Fruit fly (Drosophila melanogaster) whole organism, embryonic: ENCODE measurements around the gene CG4133.

ENCODE experiments used
- ATbp ChIP-seq: fragments of 200-800 bp; sonication (Bioruptor generic); optimal IDR thresholded peaks from 2 replicates; lab custom pipeline; 2017; ENCODE audit warnings: missing biosample characterization, mild to moderate bottlenecking, missing genetic modification characterization, missing genetic modification reagents
- CG10147 ChIP-seq: fragments of 200-800 bp; sonication (Bioruptor generic); optimal IDR thresholded peaks from 2 replicates; lab custom pipeline; 2019; ENCODE audit warnings: missing biosample characterization, mild to moderate bottlenecking, missing genetic modification characterization, moderate library complexity
- CG11560 ChIP-seq: fragments of 200-800 bp; sonication (Bioruptor generic); IDR thresholded peaks from 3 replicates; pipeline ENCODE4 v1.3.6; 2022; ENCODE audit warnings: missing biosample characterization, missing genetic modification characterization
- CG12155 ChIP-seq: fragments of 200-800 bp; sonication (Bioruptor generic); optimal IDR thresholded peaks from 3 replicates; lab custom pipeline; 2016; ENCODE audit warnings: missing biosample characterization, missing genetic modification characterization
- CG1233 ChIP-seq: fragments of 200-800 bp; sonication (Bioruptor generic); optimal IDR thresholded peaks from 4 replicates; lab custom pipeline; 2018; ENCODE audit warnings: missing biosample characterization, mild to moderate bottlenecking, missing genetic modification characterization
- CG12942 ChIP-seq: fragments of 200-800 bp; sonication (Bioruptor generic); optimal IDR thresholded peaks from 3 replicates; lab custom pipeline; 2016; ENCODE audit warnings: missing biosample characterization, missing genetic modification characterization
- CG13123 ChIP-seq: fragments of 200-800 bp; sonication (Bioruptor generic); optimal IDR thresholded peaks from 2 replicates; lab custom pipeline; 2016; ENCODE audit warnings: missing biosample characterization, missing genetic modification characterization
- CG14667 ChIP-seq: fragments of 200-800 bp; sonication (Bioruptor generic); IDR thresholded peaks from 2 replicates; pipeline ENCODE4 v1.3.6; 2022; ENCODE audit warnings: missing biosample characterization, missing genetic modification characterization
- CG14860 ChIP-seq: fragments of 200-800 bp; sonication (Bioruptor generic); IDR thresholded peaks from 3 replicates; pipeline ENCODE4 v1.3.6; 2022; ENCODE audit warnings: missing biosample characterization, missing genetic modification characterization; ENCODE audit not compliant: partially characterized antibody
- CG15696 ChIP-seq: fragments of 200-800 bp; sonication (Bioruptor generic); optimal IDR thresholded peaks from 2 replicates; lab custom pipeline; 2019; ENCODE audit warnings: missing biosample characterization, mild to moderate bottlenecking, missing genetic modification characterization, moderate library complexity
- CG17359 ChIP-seq: fragments of 200-800 bp; sonication (Bioruptor generic); optimal IDR thresholded peaks from 3 replicates; lab custom pipeline; 2018; ENCODE audit warnings: missing biosample characterization, mild to moderate bottlenecking, missing genetic modification characterization, moderate library complexity
- CG17802 ChIP-seq: fragments of 200-800 bp; sonication (Bioruptor generic); optimal IDR thresholded peaks from 2 replicates; lab custom pipeline; 2018; ENCODE audit warnings: missing biosample characterization, mild to moderate bottlenecking, missing genetic modification characterization, moderate library complexity
- CG17829 ChIP-seq: fragments of 200-800 bp; optimal IDR thresholded peaks from 2 replicates; lab custom pipeline; 2019; ENCODE audit warnings: missing biosample characterization, mild to moderate bottlenecking, missing genetic modification characterization, moderate library complexity
- CG18011 ChIP-seq: fragments of 200-800 bp; sonication (Bioruptor generic); optimal IDR thresholded peaks from 2 replicates; lab custom pipeline; 2017; ENCODE audit warnings: missing biosample characterization, missing genetic modification characterization, mild to moderate bottlenecking, moderate library complexity, missing genotype
- CG18619 ChIP-seq: fragments of 200-800 bp; sonication (Bioruptor generic); optimal IDR thresholded peaks from 3 replicates; lab custom pipeline; 2017; ENCODE audit warnings: missing biosample characterization, mild to moderate bottlenecking, missing genetic modification characterization
- CG30431 ChIP-seq: fragments of 200-800 bp; sonication (Bioruptor generic); optimal IDR thresholded peaks from 2 replicates; lab custom pipeline; 2017; ENCODE audit warnings: missing biosample characterization, missing genetic modification characterization
- CG3163 ChIP-seq: fragments of 200-800 bp; sonication (Bioruptor generic); optimal IDR thresholded peaks from 3 replicates; lab custom pipeline; 2016; ENCODE audit warnings: missing biosample characterization, missing genetic modification characterization
- CG32532 ChIP-seq: fragments of 200-800 bp; sonication (Bioruptor generic); IDR thresholded peaks from 2 replicates; pipeline ENCODE4 v1.3.6; 2022; ENCODE audit warnings: missing biosample characterization, missing genetic modification characterization
- CG3726 ChIP-seq: fragments of 200-800 bp; sonication (Bioruptor generic); IDR thresholded peaks from 3 replicates; pipeline ENCODE4, ENCODE4 v1.3.6; 2022; ENCODE audit warnings: missing biosample characterization, missing genetic modification characterization
- CG9437 ChIP-seq: fragments of 200-800 bp; sonication (Bioruptor generic); optimal IDR thresholded peaks from 2 replicates; lab custom pipeline; 2018; ENCODE audit warnings: missing biosample characterization, mild to moderate bottlenecking, missing genetic modification characterization
- Fer2 ChIP-seq: fragments of 200-800 bp; sonication (Bioruptor generic); optimal IDR thresholded peaks from 2 replicates; lab custom pipeline; 2018; ENCODE audit warnings: missing biosample characterization, mild to moderate bottlenecking, missing genetic modification characterization, moderate library complexity
- HLH4C ChIP-seq: fragments of 200-800 bp; sonication (Bioruptor generic); IDR thresholded peaks from 3 replicates; pipeline ENCODE4 v1.3.6; 2022; ENCODE audit warnings: missing biosample characterization, missing genetic modification characterization; ENCODE audit not compliant: partially characterized antibody
- HLHmδ ChIP-seq: fragments of 200-800 bp; sonication (Bioruptor generic); optimal IDR thresholded peaks from 2 replicates; lab custom pipeline; 2018; ENCODE audit warnings: missing biosample characterization, mild to moderate bottlenecking, missing genetic modification characterization, moderate library complexity
- HmgD ChIP-seq: fragments of 200-800 bp; sonication (Bioruptor generic); optimal IDR thresholded peaks from 3 replicates; lab custom pipeline; 2016; ENCODE audit warnings: missing biosample characterization, missing genetic modification characterization
- Hmx ChIP-seq: fragments of 200-800 bp; sonication (Bioruptor generic); optimal IDR thresholded peaks from 2 replicates; lab custom pipeline; 2016; ENCODE audit warnings: missing biosample characterization, missing genetic modification characterization
- Hr78 ChIP-seq, 2 experiments: fragments of 200-800 bp in 1 of 2; fragments of >200 bp in 1 of 2; sonication (Bioruptor generic) in 1 of 2; optimal IDR thresholded peaks; 2 replicates each; lab custom pipeline; 2017 to 2019; ENCODE audit warnings: missing biosample characterization in 2 of 2, missing genetic modification characterization in 2 of 2, mild to moderate bottlenecking in 1 of 2, moderate library complexity in 1 of 2
- Lpt ChIP-seq: fragments of >200 bp; optimal IDR thresholded peaks from 2 replicates; lab custom pipeline; 2018; ENCODE audit warnings: missing biosample characterization, missing genetic modification characterization
- Med ChIP-seq: fragments of 200-800 bp; sonication (Bioruptor generic); peaks from one replicate; lab custom pipeline; 2016; ENCODE audit warnings: missing biosample characterization, missing genetic modification characterization, mild to moderate bottlenecking, inconsistent platforms, moderate library complexity
- NC2β ChIP-seq: fragments of 200-800 bp; sonication (Bioruptor generic); optimal IDR thresholded peaks from 2 replicates; lab custom pipeline; 2016; ENCODE audit warnings: missing biosample characterization, missing genetic modification characterization
- NK7.1 ChIP-seq: fragments of 200-800 bp; sonication (Bioruptor generic); optimal IDR thresholded peaks from 3 replicates; lab custom pipeline; 2016; ENCODE audit warnings: missing biosample characterization, missing genetic modification characterization
- Taf1 ChIP-seq: fragments of 200-800 bp; sonication (Bioruptor generic); IDR thresholded peaks from 2 replicates; pipeline ENCODE4 v1.3.6; 2022; ENCODE audit warnings: missing biosample characterization, missing genetic modification characterization
- ac ChIP-seq: fragments of 200-800 bp; sonication (Bioruptor generic); optimal IDR thresholded peaks from 3 replicates; lab custom pipeline; 2017; ENCODE audit warnings: missing biosample characterization, mild to moderate bottlenecking, missing genetic modification characterization
- gce ChIP-seq: fragments of 200-800 bp; sonication (Bioruptor generic); IDR thresholded peaks from 3 replicates; pipeline ENCODE4 v1.3.6; 2022; ENCODE audit warnings: missing biosample characterization, missing genetic modification characterization
- gro ChIP-seq: fragments of 200-800 bp; sonication (Bioruptor generic); optimal IDR thresholded peaks from 2 replicates; lab custom pipeline; 2016; ENCODE audit warnings: missing biosample characterization, missing genetic modification characterization
- hkb ChIP-seq, 2 experiments: fragments of 200-800 bp in 1 of 2; fragments of >200 bp in 1 of 2; sonication (Bioruptor generic) in 1 of 2; IDR thresholded peaks in 1 of 2; optimal IDR thresholded peaks in 1 of 2; 2 replicates each; pipeline versions ENCODE4 v1.3.6 to Lab custom; 2017 to 2022; ENCODE audit warnings: missing biosample characterization in 1 of 2, missing genetic modification characterization in 1 of 2
- ind ChIP-seq: fragments of 200-800 bp; sonication (Bioruptor generic); optimal IDR thresholded peaks from 3 replicates; lab custom pipeline; 2016; ENCODE audit warnings: missing biosample characterization, missing genetic modification characterization
- pita ChIP-seq: fragments of 200-800 bp; sonication (Bioruptor generic); optimal IDR thresholded peaks from 2 replicates; lab custom pipeline; 2017; ENCODE audit warnings: missing biosample characterization, mild to moderate bottlenecking, missing genetic modification characterization
- rib ChIP-seq: fragments of 200-800 bp; sonication (Bioruptor generic); IDR thresholded peaks from 2 replicates; pipeline ENCODE4 v1.3.6; 2022; ENCODE audit warnings: missing biosample characterization, missing genetic modification characterization
- row ChIP-seq: fragments of 200-800 bp; sonication (Bioruptor generic); IDR thresholded peaks from 3 replicates; pipeline ENCODE4 v1.3.6; 2022; ENCODE audit warnings: missing biosample characterization, missing genetic modification characterization
- scrt ChIP-seq: fragments of 200-800 bp; sonication (Bioruptor generic); optimal IDR thresholded peaks from 2 replicates; lab custom pipeline; 2018; ENCODE audit warnings: missing biosample characterization, mild to moderate bottlenecking, missing genetic modification characterization, moderate library complexity
- sim ChIP-seq: fragments of 200-800 bp; sonication (Bioruptor generic); IDR thresholded peaks from 2 replicates; pipeline ENCODE4 v1.3.6; 2022; ENCODE audit warnings: missing biosample characterization, missing genetic modification characterization
- sqz ChIP-seq: fragments of 200-800 bp; sonication (Bioruptor generic); optimal IDR thresholded peaks from 3 replicates; lab custom pipeline; 2018; ENCODE audit warnings: missing biosample characterization, mild to moderate bottlenecking, missing genetic modification characterization
- tap ChIP-seq: fragments of 200-800 bp; optimal IDR thresholded peaks from 3 replicates; lab custom pipeline; 2019; ENCODE audit warnings: missing biosample characterization, mild to moderate bottlenecking, missing genetic modification characterization, moderate library complexity
- ttk ChIP-seq: fragments of 200-800 bp; sonication (Bioruptor generic); IDR thresholded peaks from 2 replicates; pipeline ENCODE4 v2.1.2; 2022; ENCODE audit warnings: missing biosample characterization, missing genetic modification characterization
- usp ChIP-seq: fragments of >200 bp; optimal IDR thresholded peaks from 2 replicates; lab custom pipeline; 2017; ENCODE audit warnings: missing biosample characterization, missing genetic modification characterization
- z ChIP-seq: fragments of 200-800 bp; sonication (Bioruptor generic); IDR thresholded peaks from 3 replicates; pipeline ENCODE4 v1.3.6; 2022; ENCODE audit warnings: missing biosample characterization, missing genetic modification characterization

Gene CG4133

DNA sequence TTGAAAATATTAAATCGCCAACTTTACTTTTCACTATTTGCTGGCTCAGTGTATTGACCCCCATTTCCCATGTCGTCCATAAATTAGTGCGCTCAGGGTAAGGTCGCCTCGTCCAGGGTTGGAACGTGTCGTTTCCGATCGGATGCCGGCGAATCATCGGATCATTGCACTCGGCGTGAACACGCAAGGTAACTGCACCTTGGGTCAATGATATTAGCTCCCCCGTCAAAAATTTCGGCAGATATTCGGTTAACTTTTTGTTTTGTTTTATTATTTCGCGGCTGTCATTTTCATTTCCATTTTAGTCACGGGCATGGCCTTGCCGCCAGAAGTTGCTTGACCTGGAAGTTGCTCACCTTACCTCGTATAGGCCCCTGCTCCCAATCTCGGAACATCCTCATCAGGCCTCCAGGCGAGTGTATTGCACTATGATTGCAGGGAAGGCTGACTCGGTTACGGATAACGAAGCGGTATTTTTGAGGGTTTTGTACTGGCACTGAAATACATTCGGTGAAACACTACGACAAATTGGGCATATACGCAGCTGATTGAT is 33.3 kb downstream of the CG4133 start (continued):
- TF ChIP-seq CG9437 (no peak), ttk (no peak), scrt (GFP tag; lab: Kevin White, UChicago) (no peak), hkb (optimal IDR thresholded peaks at IDR 0.05; lab: Kevin White, UChicago) (no peak), hkb (GFP tag; IDR thresholded peaks at IDR 0.05; lab: Robert Waterston, UW) (no peak), sqz (GFP tag; lab: Kevin White, UChicago) (no peak), CG18011 (GFP tag; lab: Kevin White, UChicago) (no peak), CG17829 (tag; lab: Kevin White, UChicago) (no peak), HmgD (GFP tag; lab: Kevin White, UChicago) (no peak), Taf1 (no peak), Med (GFP tag; lab: Kevin White, UChicago) (peak; percentile 18), CG14860 (GFP tag; lab: Robert Waterston, UW) (no peak), gce (GFP tag; lab: Robert Waterston, UW) (0 out of 3 replicates have a peak, but pooled peaks have one; percentile 64), ind (no peak), ac (no peak), CG18619 (GFP tag; lab: Kevin White, UChicago) (no peak), HLH4C (GFP tag; lab: Robert Waterston, UW) (no peak), CG12942 (GFP tag; lab: Kevin White, UChicago) (no peak), CG1233 (GFP tag; lab: Kevin White, UChicago) (no peak), tap (tag; lab: Kevin White, UChicago) (no peak)

DNA sequence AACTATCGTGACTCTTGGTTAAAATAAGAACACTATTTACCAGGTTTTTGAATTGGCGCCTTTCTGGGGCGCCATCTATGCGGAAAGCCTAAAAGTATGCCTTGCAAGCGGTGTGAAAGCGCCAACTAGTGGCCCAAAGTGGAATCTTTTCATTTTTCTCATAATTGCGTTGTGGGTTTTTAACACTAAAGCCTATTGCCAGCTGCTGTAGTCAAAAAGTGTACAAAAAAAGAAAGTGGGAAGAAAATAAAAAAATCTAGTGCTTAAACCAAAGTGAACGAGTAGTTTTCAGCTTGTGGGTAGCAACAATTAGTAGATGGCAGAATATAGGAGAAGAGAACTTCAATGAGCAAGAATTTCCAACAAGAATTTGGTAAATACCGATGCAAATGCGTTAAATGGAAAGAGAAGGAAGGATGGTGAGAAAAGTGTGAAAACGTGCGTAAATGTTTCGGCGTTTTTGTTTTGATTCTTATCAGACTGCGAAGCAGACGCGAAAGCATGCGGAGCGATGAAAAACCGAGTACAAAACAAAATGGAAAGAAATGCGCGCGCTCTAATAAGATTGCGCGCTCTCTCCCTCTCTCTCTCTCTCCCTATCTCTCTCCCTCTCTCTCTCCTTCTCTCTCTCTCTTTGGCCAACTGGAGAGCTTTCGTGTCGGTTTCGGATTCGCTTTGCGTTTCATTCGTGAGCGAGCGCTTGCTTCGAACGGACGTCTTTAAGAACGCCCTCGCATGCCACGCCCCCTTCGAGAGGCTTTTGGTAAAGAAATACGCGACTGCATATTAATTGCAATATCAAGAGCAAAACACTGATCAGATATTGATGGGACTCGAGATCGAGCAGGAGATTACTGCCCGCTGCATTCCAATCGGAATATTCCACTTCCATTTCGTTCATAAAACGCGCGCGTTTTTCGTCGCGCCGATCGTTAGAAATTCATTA is 35.1 kb downstream of the CG4133 start:
- no peak for TF ChIP-seq Lpt (GFP tag; lab: Kevin White, UChicago)
- TF ChIP-seq CG12155 (GFP tag; lab: Kevin White, UChicago) = peak; percentile 46
- TF ChIP-seq sim (GFP tag; lab: Robert Waterston, UW) = peak; percentile 30; the same call in 1 of the 2 replicates
- TF ChIP-seq CG13123 = peak; percentile 74
- no peak for TF ChIP-seq CG3726 (GFP tag; lab: Robert Waterston, UW)
- TF ChIP-seq CG10147 (GFP tag; lab: Kevin White, UChicago) = peak; percentile 51
- TF ChIP-seq CG14667 (GFP tag; lab: Robert Waterston, UW) = peak; percentile 70
- TF ChIP-seq rib (GFP tag; lab: Robert Waterston, UW) = peak; percentile 70; the same call in 1 of the 2 replicates
- peak; percentile 68 for TF ChIP-seq NC2β (GFP tag; lab: Kevin White, UChicago)
- TF ChIP-seq CG17359 (tag; lab: Kevin White, UChicago) = peak; percentile 38
- TF ChIP-seq HLHmδ (GFP tag; lab: Kevin White, UChicago) = peak; percentile 45
- peak; percentile 49 for TF ChIP-seq CG30431
- no peak for TF ChIP-seq Hr78 (GFP tag; optimal IDR thresholded peaks at IDR 0.05; lab: Kevin White, UChicago)
- peak; percentile 17 for TF ChIP-seq NK7.1 (GFP tag; lab: Kevin White, UChicago)
- TF ChIP-seq CG12942 (GFP tag; lab: Kevin White, UChicago) = peak; percentile 60
- peak; percentile 36; the same call in 1 of the 3 replicates for TF ChIP-seq row (GFP tag; lab: Robert Waterston, UW)
- TF ChIP-seq hkb (optimal IDR thresholded peaks at IDR 0.05; lab: Kevin White, UChicago) = peak; percentile 78
- TF ChIP-seq hkb (GFP tag; IDR thresholded peaks at IDR 0.05; lab: Robert Waterston, UW) = peak; percentile 60
- TF ChIP-seq pita (GFP tag; lab: Kevin White, UChicago) = peak; percentile 16
- peak; percentile 91 for TF ChIP-seq CG32532
- TF ChIP-seq tap (tag; lab: Kevin White, UChicago) = no peak
- peak; percentile 64 for TF ChIP-seq CG15696 (tag; lab: Kevin White, UChicago)
- peak; percentile 20 for TF ChIP-seq CG17802
- TF ChIP-seq CG3163 (GFP tag; lab: Kevin White, UChicago) = peak; percentile 70
- 0 out of 3 replicates have a peak, but pooled peaks have one; percentile 59 for TF ChIP-seq z
- no peak for TF ChIP-seq Fer2 (tag; lab: Kevin White, UChicago)
- no peak for TF ChIP-seq Hmx
- TF ChIP-seq usp (GFP tag; lab: Kevin White, UChicago) = no peak
- TF ChIP-seq CG11560 (tag; lab: Robert Waterston, UW) = peak; percentile 58; the same call in 1 of the 3 replicates
- TF ChIP-seq HmgD (GFP tag; lab: Kevin White, UChicago) = peak; percentile 92
- TF ChIP-seq ATbp (GFP tag; lab: Kevin White, UChicago) = peak; percentile 41
- peak; percentile 89 for TF ChIP-seq gro (GFP tag; lab: Kevin White, UChicago)
